Worm (Caenorhabditis elegans) whole organism, L4/young adult: ENCODE results near the gene irld-63.

Experiments used
- W03F9.2 ChIP-seq: fragments of 150-350 bp; optimal IDR thresholded peaks from 2 replicates; lab custom pipeline; 2014; ENCODE audit warnings: missing biosample characterization, missing genetic modification characterization
- dao-5 ChIP-seq: sonication (generic microtip); optimal IDR thresholded peaks from 2 replicates; lab custom pipeline; 2016; ENCODE audit warnings: missing genotype, missing genetic modification characterization, moderate library complexity, missing compliant biosample characterization
- him-1 ChIP-seq: sonication (generic microtip); optimal IDR thresholded peaks from 2 replicates; lab custom pipeline; 2016; ENCODE audit warnings: missing genotype, missing genetic modification reagents, missing genetic modification characterization, missing compliant biosample characterization

- no peak for TF ChIP-seq dao-5 (tag; lab: Kevin White, UChicago)
- no peak for TF ChIP-seq him-1 (tag; lab: Kevin White, UChicago)
- no peak for TF ChIP-seq W03F9.2
Measured at ce11 chrII:2922359-2922758, 8.2 kb upstream of the irld-63 start.
